Fruit fly (Drosophila melanogaster) whole organism, embryonic: ENCODE results near the gene Tsen2.

ENCODE experiments used
- ATbp ChIP-seq: fragments of 200-800 bp; sonication (Bioruptor generic); optimal IDR thresholded peaks from 2 replicates; lab custom pipeline; 2017; ENCODE audit warnings: missing biosample characterization, mild to moderate bottlenecking, missing genetic modification characterization, missing genetic modification reagents
- Aef1 ChIP-seq: fragments of 200-800 bp; sonication (Bioruptor generic); IDR thresholded peaks from 3 replicates; pipeline ENCODE4 v1.3.6; 2022; ENCODE audit warnings: missing biosample characterization, missing genetic modification characterization
- B-H2 ChIP-seq: fragments of 200-800 bp; sonication (Bioruptor generic); optimal IDR thresholded peaks from 2 replicates; lab custom pipeline; 2018; ENCODE audit warnings: missing biosample characterization, mild to moderate bottlenecking, missing genetic modification characterization
- CG10267 ChIP-seq: fragments of 200-800 bp; sonication (Bioruptor generic); optimal IDR thresholded peaks from 2 replicates; lab custom pipeline; 2018; ENCODE audit warnings: missing biosample characterization, mild to moderate bottlenecking, missing genetic modification characterization, moderate library complexity
- CG10462 ChIP-seq: fragments of 200-800 bp; sonication (Bioruptor generic); optimal IDR thresholded peaks from 2 replicates; lab custom pipeline; 2016; ENCODE audit warnings: missing biosample characterization, missing genetic modification characterization
- CG10565 ChIP-seq: fragments of 200-800 bp; sonication (Bioruptor generic); optimal IDR thresholded peaks from 3 replicates; lab custom pipeline; 2016; ENCODE audit warnings: missing biosample characterization, mild to moderate bottlenecking, missing genetic modification characterization
- CG11247 ChIP-seq: fragments of 200-800 bp; sonication (Bioruptor generic); IDR thresholded peaks from 2 replicates; pipeline ENCODE4 v1.3.6; 2022; ENCODE audit warnings: missing biosample characterization, missing genetic modification characterization
- CG12659 ChIP-seq: fragments of 200-800 bp; sonication (Bioruptor generic); optimal IDR thresholded peaks from 3 replicates; lab custom pipeline; 2017; ENCODE audit warnings: mild to moderate bottlenecking, missing biosample characterization, missing genetic modification reagents, missing genetic modification characterization
- CG14050 ChIP-seq: fragments of 200-800 bp; sonication (Bioruptor generic); IDR thresholded peaks from 3 replicates; pipeline ENCODE4 v1.3.6; 2022; ENCODE audit warnings: missing biosample characterization, missing genetic modification characterization
- CG15011 ChIP-seq: fragments of 200-800 bp; sonication (Bioruptor generic); optimal IDR thresholded peaks from 3 replicates; lab custom pipeline; 2018; ENCODE audit warnings: missing biosample characterization, mild to moderate bottlenecking, missing genetic modification characterization
- CG17568 ChIP-seq: fragments of 200-800 bp; sonication (Bioruptor generic); optimal IDR thresholded peaks from 2 replicates; lab custom pipeline; 2018; ENCODE audit warnings: missing biosample characterization, mild to moderate bottlenecking, missing genetic modification characterization, moderate library complexity
- CG18619 ChIP-seq: fragments of 200-800 bp; sonication (Bioruptor generic); optimal IDR thresholded peaks from 3 replicates; lab custom pipeline; 2017; ENCODE audit warnings: missing biosample characterization, mild to moderate bottlenecking, missing genetic modification characterization
- CG3407 ChIP-seq: fragments of 200-800 bp; sonication (Bioruptor generic); optimal IDR thresholded peaks from 2 replicates; lab custom pipeline; 2018; ENCODE audit warnings: missing biosample characterization, mild to moderate bottlenecking, missing genetic modification characterization
- CG4730 ChIP-seq: fragments of 200-800 bp; sonication (Bioruptor generic); IDR thresholded peaks from 2 replicates; pipeline ENCODE4 v1.3.6; 2022; ENCODE audit warnings: missing biosample characterization, missing genetic modification characterization
- CG6254 ChIP-seq: fragments of 200-800 bp; sonication (Bioruptor generic); optimal IDR thresholded peaks from 3 replicates; lab custom pipeline; 2017; ENCODE audit warnings: mild to moderate bottlenecking, missing biosample characterization, missing genetic modification reagents, missing genetic modification characterization
- CoRest ChIP-seq: fragments of 200-800 bp; sonication (Bioruptor generic); optimal IDR thresholded peaks from 3 replicates; lab custom pipeline; 2018; ENCODE audit warnings: missing biosample characterization, mild to moderate bottlenecking, missing genetic modification characterization, moderate library complexity
- CrebB ChIP-seq: fragments of 200-800 bp; sonication (Bioruptor generic); optimal IDR thresholded peaks from 3 replicates; lab custom pipeline; 2018; ENCODE audit warnings: missing biosample characterization, mild to moderate bottlenecking, missing genetic modification characterization
- D19B ChIP-seq: fragments of 200-800 bp; sonication (Bioruptor generic); optimal IDR thresholded peaks from 2 replicates; lab custom pipeline; 2017; ENCODE audit warnings: missing biosample characterization, mild to moderate bottlenecking, missing genetic modification characterization
- Dfd ChIP-seq, 2 experiments: fragments of >200 bp; optimal IDR thresholded peaks; 2 replicates each; lab custom pipeline; 2017; ENCODE audit warnings: missing biosample characterization in 2 of 2, missing genetic modification characterization in 2 of 2
- Dll ChIP-seq: fragments of 200-800 bp; sonication (Bioruptor generic); IDR thresholded peaks from 4 replicates; pipeline ENCODE4 v1.3.6; 2022; ENCODE audit warnings: missing biosample characterization, missing genetic modification characterization; ENCODE audit not compliant: partially characterized antibody
- Lim3 ChIP-seq: fragments of 200-800 bp; sonication (Bioruptor generic); IDR thresholded peaks from 2 replicates; pipeline ENCODE4 v1.3.6; 2022; ENCODE audit warnings: missing biosample characterization, missing genetic modification characterization
- MBD-R2 ChIP-seq: fragments of 200-800 bp; sonication (Bioruptor generic); IDR thresholded peaks from 2 replicates; pipeline ENCODE4 v1.3.6; 2022; ENCODE audit warnings: missing biosample characterization, missing genetic modification characterization
- Myb ChIP-seq: fragments of 200-800 bp; sonication (Bioruptor generic); optimal IDR thresholded peaks from 2 replicates; lab custom pipeline; 2016; ENCODE audit warnings: missing biosample characterization, missing genetic modification characterization
- Stat92E ChIP-seq, 3 experiments: fragments of >200 bp in 2 of 3; fragments of 200-800 bp in 1 of 3; sonication (Bioruptor generic) in 1 of 3; optimal IDR thresholded peaks; 2 replicates each; lab custom pipeline; 2017 to 2019; ENCODE audit warnings: missing biosample characterization in 3 of 3, missing genetic modification characterization in 3 of 3, mild to moderate bottlenecking in 1 of 3, moderate library complexity in 1 of 3
- cg ChIP-seq: fragments of 200-800 bp; sonication (Bioruptor generic); optimal IDR thresholded peaks from 3 replicates; lab custom pipeline; 2019; ENCODE audit warnings: missing biosample characterization, mild to moderate bottlenecking, missing genetic modification characterization, moderate library complexity
- chm ChIP-seq: fragments of 200-800 bp; sonication (Bioruptor generic); IDR thresholded peaks from 2 replicates; pipeline ENCODE4 v1.3.6; 2022; ENCODE audit warnings: missing biosample characterization, missing genetic modification characterization
- cwo ChIP-seq: fragments of 200-800 bp; sonication (Bioruptor generic); optimal IDR thresholded peaks from 3 replicates; lab custom pipeline; 2017; ENCODE audit warnings: missing biosample characterization, missing genetic modification characterization, mild to moderate bottlenecking, moderate library complexity, missing genetic modification reagents
- danr ChIP-seq: fragments of 200-800 bp; sonication (Bioruptor generic); IDR thresholded peaks from 2 replicates; pipeline ENCODE4 v1.3.6; 2022; ENCODE audit warnings: missing biosample characterization, missing genetic modification characterization
- dimm ChIP-seq: fragments of 200-800 bp; sonication (Bioruptor generic); IDR thresholded peaks from 2 replicates; pipeline ENCODE4 v1.3.6; 2022; ENCODE audit warnings: missing biosample characterization, missing genetic modification characterization
- dmrt99B ChIP-seq: fragments of 200-800 bp; sonication (Bioruptor generic); optimal IDR thresholded peaks from 2 replicates; lab custom pipeline; 2018; ENCODE audit warnings: missing biosample characterization, mild to moderate bottlenecking, missing genetic modification characterization, moderate library complexity
- esg ChIP-seq: fragments of 200-800 bp; sonication (Bioruptor generic); conservative IDR thresholded peaks from 2 replicates; pipeline ENCODE4 v1.3.6; 2022; ENCODE audit warnings: missing biosample characterization, missing genetic modification characterization
- exex ChIP-seq: fragments of 200-800 bp; sonication (Bioruptor generic); optimal IDR thresholded peaks from 4 replicates; lab custom pipeline; 2018; ENCODE audit warnings: missing biosample characterization, mild to moderate bottlenecking, missing genetic modification characterization, moderate library complexity
- fd3F ChIP-seq: fragments of 200-800 bp; sonication (Bioruptor generic); optimal IDR thresholded peaks from 2 replicates; lab custom pipeline; 2018; ENCODE audit warnings: missing biosample characterization, mild to moderate bottlenecking, missing genetic modification characterization, moderate library complexity
- fru ChIP-seq: fragments of >200 bp; optimal IDR thresholded peaks from 2 replicates; lab custom pipeline; 2017
- gt ChIP-seq: fragments of 200-800 bp; sonication (Bioruptor generic); IDR thresholded peaks from 2 replicates; pipeline ENCODE4 v1.3.6; 2022; ENCODE audit warnings: missing biosample characterization, missing genetic modification characterization
- hth ChIP-seq: fragments of >200 bp; optimal IDR thresholded peaks from 2 replicates; lab custom pipeline; 2017; ENCODE audit warnings: inconsistent platforms
- ind ChIP-seq: fragments of 200-800 bp; sonication (Bioruptor generic); optimal IDR thresholded peaks from 3 replicates; lab custom pipeline; 2016; ENCODE audit warnings: missing biosample characterization, missing genetic modification characterization
- knrl ChIP-seq: fragments of 200-800 bp; sonication (Bioruptor generic); IDR thresholded peaks from 3 replicates; pipeline ENCODE4 v1.3.6; 2022; ENCODE audit warnings: missing biosample characterization, missing genetic modification characterization; ENCODE audit not compliant: partially characterized antibody
- pb ChIP-seq: fragments of 200-800 bp; sonication (Bioruptor generic); optimal IDR thresholded peaks from 3 replicates; lab custom pipeline; 2016; ENCODE audit warnings: missing biosample characterization, missing genetic modification characterization
- sc ChIP-seq, 3 experiments: fragments of >200 bp in 2 of 3; fragments of 200-800 bp in 1 of 3; sonication (Bioruptor generic) in 1 of 3; optimal IDR thresholded peaks; 2 replicates in 2 of 3; 3 replicates in 1 of 3; lab custom pipeline; 2017; ENCODE audit warnings: mild to moderate bottlenecking in 1 of 3, missing biosample characterization in 1 of 3, missing genetic modification characterization in 1 of 3, missing genetic modification reagents in 1 of 3
- sim ChIP-seq: fragments of 200-800 bp; sonication (Bioruptor generic); IDR thresholded peaks from 2 replicates; pipeline ENCODE4 v1.3.6; 2022; ENCODE audit warnings: missing biosample characterization, missing genetic modification characterization
- sna ChIP-seq: fragments of 200-800 bp; sonication (Bioruptor generic); IDR thresholded peaks from 2 replicates; pipeline ENCODE4 v1.3.6; 2022; ENCODE audit warnings: missing biosample characterization, missing genetic modification characterization; ENCODE audit not compliant: partially characterized antibody
- sqz ChIP-seq: fragments of 200-800 bp; sonication (Bioruptor generic); optimal IDR thresholded peaks from 3 replicates; lab custom pipeline; 2018; ENCODE audit warnings: missing biosample characterization, mild to moderate bottlenecking, missing genetic modification characterization
- tio ChIP-seq: fragments of 200-800 bp; sonication (Bioruptor generic); optimal IDR thresholded peaks from 2 replicates; lab custom pipeline; 2017; ENCODE audit warnings: missing biosample characterization, missing genetic modification characterization, inconsistent platforms
- unpg ChIP-seq: fragments of 200-800 bp; sonication (Bioruptor generic); optimal IDR thresholded peaks from 3 replicates; lab custom pipeline; 2018; ENCODE audit warnings: missing biosample characterization, mild to moderate bottlenecking, missing genetic modification characterization, moderate library complexity
- vfl ChIP-seq: fragments of 200-800 bp; sonication (Bioruptor generic); optimal IDR thresholded peaks from 2 replicates; lab custom pipeline; 2016; ENCODE audit warnings: missing biosample characterization, missing genetic modification characterization
- zf30C ChIP-seq: fragments of 200-800 bp; sonication (Bioruptor generic); optimal IDR thresholded peaks from 3 replicates; lab custom pipeline; 2018; ENCODE audit warnings: missing biosample characterization, mild to moderate bottlenecking, missing genetic modification characterization

The Tsen2 gene

dm6 chr2L:16720707-16721700 is 8.6 kb upstream of the Tsen2 start (continued):
- TF ChIP-seq sqz (GFP tag; lab: Kevin White, UChicago) (peak; percentile 68), sna (GFP tag; lab: Robert Waterston, UW) (no peak), CoRest (peak; percentile 93), chm (peak; percentile 94), Dfd (GFP tag; optimal IDR thresholded peaks at IDR 0.05; lab: Kevin White, UChicago) (no peak), cwo (GFP tag; lab: Kevin White, UChicago) (peak; percentile 86), hth (no peak), ATbp (GFP tag; lab: Kevin White, UChicago) (peak; percentile 87), dimm (GFP tag; lab: Robert Waterston, UW) (peak; percentile 92), gt (GFP tag; lab: Robert Waterston, UW) (peak; percentile 88), B-H2 (no peak), CG10565 (GFP tag; lab: Kevin White, UChicago) (peak; percentile 69), fd3F (GFP tag; lab: Kevin White, UChicago) (peak; percentile 88), fru (no peak), D19B (GFP tag; lab: Kevin White, UChicago) (peak; percentile 67), sc (optimal IDR thresholded peaks at IDR 0.05; lab: Kevin White, UChicago) (no peak), sc (GFP tag; optimal IDR thresholded peaks at IDR 0.05; lab: Kevin White, UChicago) (peak; percentile 74), CrebB (tag; lab: Kevin White, UChicago) (peak; percentile 57), cg (GFP tag; lab: Kevin White, UChicago) (peak; percentile 57), Lim3 (GFP tag; lab: Robert Waterston, UW) (peak; percentile 72), CG18619 (GFP tag; lab: Kevin White, UChicago) (peak; percentile 84), ind (GFP tag; lab: Kevin White, UChicago) (peak; percentile 95), sim (GFP tag; lab: Robert Waterston, UW) (peak; percentile 94), CG14050 (GFP tag; lab: Robert Waterston, UW) (peak; percentile 93), unpg (GFP tag; lab: Kevin White, UChicago) (peak; percentile 88), Myb (GFP tag; lab: Kevin White, UChicago) (peak; percentile 14), zf30C (peak; percentile 65), CG3407 (GFP tag; lab: Kevin White, UChicago) (peak; percentile 81), dmrt99B (tag; lab: Kevin White, UChicago) (peak; percentile 96), vfl (peak; percentile 22), danr (GFP tag; lab: Robert Waterston, UW) (peak; percentile 81), Dll (GFP tag; lab: Robert Waterston, UW) (no peak), CG15011 (GFP tag; lab: Kevin White, UChicago) (peak; percentile 91), CG4730 (peak; percentile 94), CG11247 (peak; percentile 92), CG17568 (GFP tag; lab: Kevin White, UChicago) (peak; percentile 81), pb (peak; percentile 22), MBD-R2 (GFP tag; lab: Robert Waterston, UW) (peak; percentile 56; the same call in 1 of the 2 replicates), tio (GFP tag; lab: Kevin White, UChicago) (peak; percentile 86), CG6254 (GFP tag; lab: Kevin White, UChicago) (peak; percentile 84), CG12659 (GFP tag; lab: Kevin White, UChicago) (peak; percentile 90), Stat92E (GFP tag; optimal IDR thresholded peaks at IDR 0.05; lab: Kevin White, UChicago) (peak in 1 of 3 experiments; percentile 79), esg (GFP tag; lab: Robert Waterston, UW) (peak; percentile 95), CG10462 (GFP tag; lab: Kevin White, UChicago) (peak; percentile 86), Aef1 (peak; percentile 89), exex (tag; lab: Kevin White, UChicago) (peak; percentile 52), knrl (no peak), CG10267 (peak; percentile 85)
